Worm (Caenorhabditis elegans) whole organism, L4 larva: ENCODE results near the gene F32D8.2.

Source experiments
- F10B5.3 ChIP-seq: sonication (generic microtip); optimal IDR thresholded peaks from 2 replicates; lab custom pipeline; 2016; ENCODE audit warnings: mild to moderate bottlenecking, missing genetic modification characterization, missing compliant biosample characterization
- Y48G9A.11 ChIP-seq: fragments of 200-800 bp; sonication (Bioruptor generic); IDR thresholded peaks from 2 replicates; pipeline ENCODE4 v1.3.6; 2022; ENCODE audit warnings: missing genetic modification reagents, missing genetic modification characterization, missing compliant biosample characterization
- Y5F2A.4 ChIP-seq: fragments of 200-800 bp; sonication (Bioruptor generic); optimal IDR thresholded peaks from 2 replicates; lab custom pipeline; 2018; ENCODE audit warnings: mild to moderate bottlenecking, missing genetic modification characterization, missing compliant biosample characterization
- aha-1 ChIP-seq: fragments of 150-350 bp; peaks from one replicate; lab custom pipeline; 2014; ENCODE audit warnings: missing biosample characterization, missing genetic modification characterization
- aly-2 ChIP-seq: sonication (generic microtip); optimal IDR thresholded peaks from 2 replicates; lab custom pipeline; 2018; ENCODE audit warnings: missing biosample characterization, missing genetic modification characterization
- ceh-28 ChIP-seq: fragments of 150-350 bp; optimal IDR thresholded peaks from 2 replicates; lab custom pipeline; 2014; ENCODE audit warnings: missing biosample characterization, missing genetic modification reagents, missing genetic modification characterization
- ceh-32 ChIP-seq: sonication (generic microtip); optimal IDR thresholded peaks from 2 replicates; lab custom pipeline; 2016; ENCODE audit warnings: mild to moderate bottlenecking, missing genetic modification characterization, missing compliant biosample characterization; ENCODE audit not compliant: poor library complexity
- ces-1 ChIP-seq: fragments of 150-350 bp; sonication (generic microtip); optimal IDR thresholded peaks from 4 replicates; lab custom pipeline; 2014; ENCODE audit warnings: missing biosample characterization, missing genetic modification reagents, missing genetic modification characterization
- cey-2 ChIP-seq: sonication (generic microtip); optimal IDR thresholded peaks from 3 replicates; lab custom pipeline; 2017; ENCODE audit warnings: missing genetic modification characterization, mild to moderate bottlenecking, missing compliant biosample characterization, antibody characterized with exemption, borderline replicate concordance; ENCODE audit not compliant: insufficient read depth
- ctbp-1 ChIP-seq: fragments of 200-800 bp; sonication (Bioruptor generic); IDR thresholded peaks from 2 replicates; pipeline ENCODE4 v1.3.6; 2022; ENCODE audit warnings: missing genetic modification reagents, missing genetic modification characterization, missing compliant biosample characterization
- daf-12 ChIP-seq: fragments of 150-350 bp; optimal IDR thresholded peaks from 2 replicates; lab custom pipeline; 2014; ENCODE audit warnings: missing biosample characterization, missing genetic modification reagents, missing genetic modification characterization
- daf-16 ChIP-seq, 3 experiments: sonication (generic microtip); optimal IDR thresholded peaks; 2 replicates each; lab custom pipeline; 2016 to 2017; ENCODE audit warnings: missing genetic modification characterization in 3 of 3, missing genetic modification reagents in 3 of 3, mild to moderate bottlenecking in 2 of 3, missing compliant biosample characterization in 2 of 3, missing biosample characterization in 1 of 3, moderate library complexity in 1 of 3
- dmd-6 ChIP-seq: fragments of 200-800 bp; sonication (Bioruptor generic); IDR thresholded peaks from 2 replicates; pipeline ENCODE4 v1.3.6; 2022; ENCODE audit warnings: missing genetic modification reagents, missing genetic modification characterization, missing compliant biosample characterization
- dve-1 ChIP-seq: sonication (generic microtip); optimal IDR thresholded peaks from 2 replicates; lab custom pipeline; 2017; ENCODE audit warnings: antibody characterized with exemption, mild to moderate bottlenecking, missing genetic modification characterization, missing compliant biosample characterization; ENCODE audit not compliant: insufficient read depth
- hif-1 ChIP-seq, 2 experiments: sonication (generic microtip); optimal IDR thresholded peaks; 2 replicates each; lab custom pipeline; 2016 to 2017; ENCODE audit warnings: missing compliant biosample characterization in 2 of 2, missing genetic modification characterization in 2 of 2, missing genetic modification reagents in 2 of 2, missing genotype in 2 of 2, mild to moderate bottlenecking in 1 of 2
- hlh-11 ChIP-seq: fragments of 200-800 bp; sonication (Bioruptor generic); optimal IDR thresholded peaks from 2 replicates; lab custom pipeline; 2018; ENCODE audit warnings: mild to moderate bottlenecking, missing genetic modification characterization, missing compliant biosample characterization
- hlh-30 ChIP-seq: sonication (generic microtip); optimal IDR thresholded peaks from 2 replicates; lab custom pipeline; 2017; ENCODE audit warnings: antibody characterized with exemption, mild to moderate bottlenecking, missing genetic modification characterization, missing compliant biosample characterization; ENCODE audit not compliant: insufficient read depth
- lin-1 ChIP-seq: fragments of 200-800 bp; sonication (Bioruptor generic); IDR thresholded peaks from 2 replicates; pipeline ENCODE4 v1.3.6; 2022; ENCODE audit warnings: missing genetic modification reagents, missing genetic modification characterization, missing compliant biosample characterization
- lsy-2 ChIP-seq, 2 experiments: fragments of 150-350 bp in 1 of 2; sonication (generic microtip) in 1 of 2; optimal IDR thresholded peaks; 2 replicates each; lab custom pipeline; 2014 to 2017; ENCODE audit warnings: missing biosample characterization in 2 of 2, missing genetic modification characterization in 2 of 2
- madf-5 ChIP-seq, 2 experiments: fragments of 200-800 bp; sonication (Bioruptor generic); IDR thresholded peaks; 2 replicates each; pipeline ENCODE4 v1.3.6; 2022; ENCODE audit warnings: missing compliant biosample characterization in 2 of 2, missing genetic modification characterization in 2 of 2
- mdl-1 ChIP-seq, 2 experiments: fragments of 150-350 bp in 1 of 2; sonication (generic microtip) in 1 of 2; optimal IDR thresholded peaks; 2 replicates each; lab custom pipeline; 2014 to 2017; ENCODE audit warnings: missing biosample characterization in 2 of 2, missing genetic modification characterization in 2 of 2
- mxl-3 ChIP-seq: fragments of 200-800 bp; sonication (Bioruptor generic); optimal IDR thresholded peaks from 2 replicates; lab custom pipeline; 2018; ENCODE audit warnings: mild to moderate bottlenecking, missing genetic modification characterization, missing compliant biosample characterization
- nhr-102 ChIP-seq: sonication (generic microtip); optimal IDR thresholded peaks from 2 replicates; lab custom pipeline; 2016; ENCODE audit warnings: mild to moderate bottlenecking, missing genetic modification characterization, moderate library complexity, missing compliant biosample characterization
- nhr-28 ChIP-seq: fragments of 150-350 bp; optimal IDR thresholded peaks from 2 replicates; lab custom pipeline; 2014; ENCODE audit warnings: missing biosample characterization, missing genetic modification characterization
- nhr-48 ChIP-seq: sonication (generic microtip); optimal IDR thresholded peaks from 2 replicates; lab custom pipeline; 2016; ENCODE audit warnings: mild to moderate bottlenecking, missing genetic modification characterization, missing compliant biosample characterization
- nhr-77 ChIP-seq: fragments of 150-350 bp; optimal IDR thresholded peaks from 2 replicates; lab custom pipeline; 2014; ENCODE audit warnings: missing biosample characterization, missing genetic modification characterization
- php-3 ChIP-seq: fragments of 200-800 bp; sonication (Bioruptor generic); IDR thresholded peaks from 2 replicates; pipeline ENCODE4 v1.3.6; 2022; ENCODE audit warnings: missing genetic modification reagents, missing genetic modification characterization, missing compliant biosample characterization
- pqm-1 ChIP-seq: sonication (generic microtip); optimal IDR thresholded peaks from 2 replicates; lab custom pipeline; 2017; ENCODE audit warnings: missing biosample characterization, missing genetic modification characterization
- unc-62 ChIP-seq, 3 experiments: fragments of 150-350 bp in 1 of 3; sonication (generic microtip); optimal IDR thresholded peaks in 2 of 3; peaks in 1 of 3; 1 replicate in 1 of 3; 2 replicates in 2 of 3; lab custom pipeline; 2014 to 2017; ENCODE audit warnings: missing biosample characterization in 3 of 3, missing genetic modification characterization in 3 of 3, missing genetic modification reagents in 3 of 3, missing genotype in 1 of 3
- zip-2 ChIP-seq: fragments of 150-350 bp; optimal IDR thresholded peaks from 2 replicates; lab custom pipeline; 2014; ENCODE audit warnings: missing biosample characterization, missing genetic modification characterization
- ztf-7 ChIP-seq: fragments of 150-350 bp; optimal IDR thresholded peaks from 2 replicates; lab custom pipeline; 2014; ENCODE audit warnings: missing biosample characterization, missing genetic modification characterization

The F32D8.2 gene

DNA sequence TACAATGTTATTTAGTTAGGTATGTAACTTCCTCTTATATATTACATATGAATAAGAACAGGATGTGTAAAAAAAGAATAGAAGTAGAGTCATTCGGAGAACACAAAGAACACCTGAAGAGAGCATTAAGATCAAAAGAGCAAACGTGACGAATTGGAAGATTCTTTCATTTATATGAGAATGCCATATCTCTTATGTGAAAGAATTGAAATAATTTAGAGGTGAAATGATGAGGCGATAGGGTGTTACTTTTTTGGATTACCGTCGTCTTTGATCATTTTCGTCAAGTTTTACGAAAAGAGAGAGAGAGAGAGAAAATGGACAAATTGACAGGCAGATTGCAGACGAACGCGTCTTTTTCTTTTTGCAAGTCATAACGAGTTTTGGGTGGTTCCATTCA, 7.1 kb upstream of the F32D8.2 start:
- TF ChIP-seq Y5F2A.4 (GFP tag; lab: Kevin White, UChicago) = no peak
- peak in 1 of 2 experiments; percentile 4 for TF ChIP-seq mdl-1 (tag; optimal IDR thresholded peaks at IDR 0.05; lab: Kevin White, UChicago)
- no peak for TF ChIP-seq ceh-32 (tag; lab: Kevin White, UChicago)
- TF ChIP-seq nhr-28 (tag; lab: Kevin White, UChicago) = peak; percentile 12
- TF ChIP-seq aly-2 = no peak
- peak in 1 of 2 experiments; percentile 85 for TF ChIP-seq hif-1 (tag; optimal IDR thresholded peaks at IDR 0.05; lab: Kevin White, UChicago)
- TF ChIP-seq daf-12 (tag; lab: Kevin White, UChicago) = no peak
- peak; percentile 97 for TF ChIP-seq aha-1 (tag; lab: Kevin White, UChicago)
- no peak for TF ChIP-seq Y48G9A.11 (GFP tag; lab: Robert Waterston, UW)
- TF ChIP-seq unc-62 (GFP tag; optimal IDR thresholded peaks at IDR 0.05 in 1 of 2; lab: Kevin White, UChicago) = peak in 1 of 2 experiments; percentile 14
- no peak for TF ChIP-seq unc-62 (tag; optimal IDR thresholded peaks at IDR 0.05; lab: Kevin White, UChicago)
- TF ChIP-seq hlh-11 (tag; lab: Kevin White, UChicago) = peak; percentile 12
- no peak for TF ChIP-seq ctbp-1 (GFP tag; lab: Robert Waterston, UW)
- peak in 1 of 2 experiments; percentile 51 for TF ChIP-seq lsy-2 (tag; optimal IDR thresholded peaks at IDR 0.05; lab: Kevin White, UChicago)

DNA sequence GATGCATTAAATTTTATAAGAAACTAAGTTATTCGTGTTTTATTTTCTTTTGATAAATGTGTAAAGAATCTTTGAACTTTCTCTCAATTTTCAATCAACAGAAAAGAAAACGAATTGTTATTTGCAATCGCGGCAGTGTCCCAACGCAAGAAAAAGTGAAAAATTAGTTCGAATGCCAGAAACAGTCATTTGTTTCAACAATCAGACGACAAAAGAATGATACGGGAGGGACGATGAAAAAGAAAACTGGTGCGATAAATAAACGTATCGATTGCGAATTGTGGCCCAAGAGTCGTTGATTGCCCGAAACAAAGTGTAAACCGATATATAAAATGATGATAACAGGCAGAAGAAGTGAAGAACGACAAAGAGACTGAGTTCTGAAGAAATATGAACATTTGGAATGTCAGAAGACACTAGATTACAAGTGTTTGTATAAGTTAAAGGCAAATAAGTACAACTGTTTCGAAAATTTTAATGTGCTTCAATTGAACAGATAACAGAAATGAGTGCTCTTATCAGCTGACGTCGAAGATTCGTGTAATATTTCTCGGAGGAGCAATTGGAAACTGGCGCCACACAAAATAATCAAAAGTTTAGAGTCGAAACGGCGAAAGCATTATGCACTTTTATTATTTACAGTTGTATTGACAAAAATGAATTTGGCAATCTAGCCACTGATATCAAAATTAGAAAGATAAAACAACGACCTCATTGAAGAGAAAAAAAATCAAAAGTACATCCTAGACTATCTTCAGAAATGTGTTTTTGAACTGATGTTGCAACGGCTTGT, 5.6 kb upstream of the F32D8.2 start:
- TF ChIP-seq aha-1 (tag; lab: Kevin White, UChicago) (peak; percentile 78), nhr-102 (tag; lab: Kevin White, UChicago) (no peak), php-3 (GFP tag; lab: Robert Waterston, UW) (peak; percentile 79), dve-1 (tag; lab: Kevin White, UChicago) (peak; percentile 45), madf-5 (GFP tag; IDR thresholded peaks at IDR 0.05; lab: Robert Waterston, UW) (no peak), nhr-48 (tag; lab: Kevin White, UChicago) (peak; percentile 64), pqm-1 (tag; lab: Kevin White, UChicago) (peak; percentile 79), hlh-11 (tag; lab: Kevin White, UChicago) (peak; percentile 84), ceh-28 (no peak), dmd-6 (peak; percentile 80), nhr-77 (tag; lab: Kevin White, UChicago) (peak; percentile 53), F10B5.3 (tag; lab: Kevin White, UChicago) (no peak), nhr-28 (tag; lab: Kevin White, UChicago) (peak; percentile 85), lin-1 (GFP tag; lab: Robert Waterston, UW) (0 out of 2 replicates have a peak, but pooled peaks have one; percentile 29), daf-16 (GFP tag; optimal IDR thresholded peaks at IDR 0.05; lab: Kevin White, UChicago) (no peak), daf-16 (tag; optimal IDR thresholded peaks at IDR 0.05; lab: Kevin White, UChicago) (peak; percentile 97)

DNA sequence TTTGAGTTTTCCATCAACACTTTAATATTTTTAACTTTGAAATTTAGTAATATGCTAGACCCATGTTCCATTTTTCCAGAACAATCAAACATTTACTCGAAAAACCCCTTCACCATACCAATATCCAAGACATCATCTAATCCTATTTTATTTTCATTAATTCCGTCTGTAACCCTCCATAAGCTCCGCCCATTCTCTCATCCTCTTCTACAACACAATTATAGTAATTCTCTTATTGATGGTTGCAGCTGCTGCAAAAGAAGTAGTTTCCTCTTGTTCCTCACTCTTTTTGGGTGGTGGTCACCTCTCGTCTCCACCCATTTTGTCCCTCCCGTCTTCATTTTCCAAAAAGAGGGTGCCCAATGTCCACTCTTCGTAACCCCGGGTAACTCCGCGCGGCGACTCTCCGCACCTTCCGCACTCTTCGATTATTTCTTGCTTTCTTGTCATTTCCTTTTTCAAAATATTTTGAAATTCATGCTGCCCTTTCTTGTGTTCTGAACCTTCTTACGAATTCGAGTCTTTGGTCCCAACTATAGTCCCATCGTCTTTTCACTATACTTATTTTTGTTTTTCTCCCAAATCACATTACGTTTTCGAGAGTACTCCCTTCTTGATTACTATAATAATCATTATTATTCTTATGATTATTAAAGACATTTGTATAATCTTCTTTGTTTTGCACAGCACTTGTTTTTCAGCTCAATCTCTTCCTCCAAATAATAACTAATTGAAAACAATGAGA, 3.3 kb upstream of the F32D8.2 start, which contains the start of gene F32D8.1:
TSS of gene F32D8.1 (plus strand) at position 695 of the 745 bp plus-strand sequence.
- TF ChIP-seq ztf-7 (tag; lab: Kevin White, UChicago) (no peak), ces-1 (GFP tag; lab: Kevin White, UChicago) (peak; percentile 49)
- TF ChIP-seq, all 104 proteins: peak for 1

DNA sequence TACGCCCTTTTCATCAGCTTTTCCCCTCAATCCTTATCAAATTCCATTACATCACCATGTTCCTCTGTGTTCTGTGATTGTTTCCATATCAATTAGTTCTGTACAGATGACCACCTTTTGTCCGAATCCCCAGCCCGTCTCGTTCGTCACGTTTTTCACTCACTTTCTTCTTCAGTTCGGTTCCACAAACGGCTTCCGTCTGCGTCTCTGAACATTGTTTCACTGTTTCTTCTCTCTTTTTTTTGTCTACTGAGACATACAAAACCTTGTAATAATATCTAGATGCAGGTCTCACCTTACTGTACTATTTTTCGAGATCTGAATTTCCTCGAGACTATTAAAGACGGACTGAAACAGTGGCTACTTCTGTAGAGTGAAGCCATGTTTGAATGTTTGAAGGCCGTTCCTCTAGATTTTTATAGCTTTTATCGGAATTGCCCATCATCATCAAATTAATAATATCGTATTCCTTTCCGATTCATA, 2.9 kb downstream of the F32D8.2 start, which contains the start of gene F32D8.3:
TSS of gene F32D8.3 (plus strand) at position 433 of the 483 bp plus-strand sequence.
- TF ChIP-seq nhr-77 (tag; lab: Kevin White, UChicago) (no peak), mxl-3 (GFP tag; lab: Kevin White, UChicago) (peak; percentile 76), hlh-11 (tag; lab: Kevin White, UChicago) (peak; percentile 62), unc-62 (GFP tag; optimal IDR thresholded peaks at IDR 0.05 in 1 of 2; lab: Kevin White, UChicago) (peak in 1 of 2 experiments; percentile 67), unc-62 (tag; optimal IDR thresholded peaks at IDR 0.05; lab: Kevin White, UChicago) (no peak), cey-2 (tag; lab: Kevin White, UChicago) (peak; percentile 62), ctbp-1 (GFP tag; lab: Robert Waterston, UW) (no peak), daf-16 (GFP tag; optimal IDR thresholded peaks at IDR 0.05; lab: Kevin White, UChicago) (no peak), daf-16 (tag; optimal IDR thresholded peaks at IDR 0.05; lab: Kevin White, UChicago) (no peak), nhr-28 (tag; lab: Kevin White, UChicago) (peak; percentile 33), aha-1 (tag; lab: Kevin White, UChicago) (peak; percentile 89), zip-2 (tag; lab: Kevin White, UChicago) (no peak), mdl-1 (tag; optimal IDR thresholded peaks at IDR 0.05; lab: Kevin White, UChicago) (peak in 1 of 2 experiments; percentile 52), hlh-30 (tag; lab: Kevin White, UChicago) (peak; percentile 24)
- TF ChIP-seq, all 104 proteins: peak for 8
